Worm (Caenorhabditis elegans) whole organism, L2 larva: Measurements from ENCODE around the gene F17E9.4.

Experiments used
- C34F6.9 ChIP-seq: fragments of 150-350 bp; optimal IDR thresholded peaks from 2 replicates; lab custom pipeline; 2014; ENCODE audit warnings: missing biosample characterization, missing genetic modification characterization
- F13H6.1 ChIP-seq: sonication (generic microtip); optimal IDR thresholded peaks from 2 replicates; lab custom pipeline; 2016; ENCODE audit warnings: missing genetic modification characterization, missing compliant biosample characterization
- Y55F3AM.14 ChIP-seq: fragments of 200-800 bp; sonication (Bioruptor generic); optimal IDR thresholded peaks from 2 replicates; lab custom pipeline; 2018; ENCODE audit warnings: mild to moderate bottlenecking, missing genetic modification characterization, missing compliant biosample characterization
- ZK546.5 ChIP-seq: sonication (generic microtip); optimal IDR thresholded peaks from 2 replicates; lab custom pipeline; 2017; ENCODE audit warnings: missing biosample characterization, missing genetic modification characterization
- alr-1 ChIP-seq: fragments of 150-350 bp; optimal IDR thresholded peaks from 2 replicates; lab custom pipeline; 2014; ENCODE audit warnings: missing biosample characterization, missing genetic modification characterization
- aly-2 ChIP-seq: fragments of 150-350 bp; optimal IDR thresholded peaks from 2 replicates; lab custom pipeline; 2014; ENCODE audit warnings: missing biosample characterization, missing genetic modification characterization
- ceh-16 ChIP-seq: fragments of 150-350 bp; optimal IDR thresholded peaks from 2 replicates; lab custom pipeline; 2014; ENCODE audit warnings: missing biosample characterization, missing genetic modification characterization
- ceh-82 ChIP-seq: fragments of 150-350 bp; optimal IDR thresholded peaks from 2 replicates; lab custom pipeline; 2014; ENCODE audit warnings: missing biosample characterization, missing genetic modification characterization
- crh-2 ChIP-seq: sonication (generic microtip); optimal IDR thresholded peaks from 2 replicates; lab custom pipeline; 2017; ENCODE audit warnings: missing biosample characterization, missing genetic modification characterization
- dmd-4 ChIP-seq: sonication (generic microtip); optimal IDR thresholded peaks from 2 replicates; lab custom pipeline; 2017; ENCODE audit warnings: missing biosample characterization, missing genetic modification characterization
- elt-1 ChIP-seq: fragments of 150-350 bp; optimal IDR thresholded peaks from 2 replicates; lab custom pipeline; 2014; ENCODE audit warnings: missing biosample characterization, missing genetic modification characterization
- elt-3 ChIP-seq: sonication (generic microtip); optimal IDR thresholded peaks from 2 replicates; lab custom pipeline; 2017; ENCODE audit warnings: missing biosample characterization, missing genetic modification characterization
- fos-1 ChIP-seq: fragments of 150-350 bp; optimal IDR thresholded peaks from 2 replicates; lab custom pipeline; 2014; ENCODE audit warnings: missing biosample characterization, missing genetic modification characterization
- gmeb-1 ChIP-seq: fragments of 150-350 bp; optimal IDR thresholded peaks from 2 replicates; lab custom pipeline; 2014; ENCODE audit warnings: missing biosample characterization, missing genetic modification characterization
- lin-11 ChIP-seq: fragments of 150-350 bp; sonication (generic microtip); optimal IDR thresholded peaks from 2 replicates; lab custom pipeline; 2014; ENCODE audit warnings: missing biosample characterization, missing genetic modification characterization, inconsistent platforms, mixed read lengths
- lin-13 ChIP-seq: fragments of 150-350 bp; optimal IDR thresholded peaks from 2 replicates; lab custom pipeline; 2014; ENCODE audit warnings: missing biosample characterization, missing genetic modification reagents, missing genetic modification characterization
- lsy-2 ChIP-seq, 2 experiments: fragments of 150-350 bp in 1 of 2; sonication (generic microtip) in 1 of 2; optimal IDR thresholded peaks; 2 replicates each; lab custom pipeline; 2014 to 2017; ENCODE audit warnings: missing biosample characterization in 2 of 2, missing genetic modification characterization in 2 of 2
- mab-5 ChIP-seq: fragments of 150-350 bp; optimal IDR thresholded peaks from 2 replicates; lab custom pipeline; 2014; ENCODE audit warnings: missing biosample characterization, missing genetic modification characterization
- mbf-1 ChIP-seq: sonication (generic microtip); optimal IDR thresholded peaks from 2 replicates; lab custom pipeline; 2017; ENCODE audit warnings: missing biosample characterization, missing genetic modification characterization
- nhr-10 ChIP-seq: sonication (generic microtip); optimal IDR thresholded peaks from 2 replicates; lab custom pipeline; 2017; ENCODE audit warnings: missing biosample characterization, missing genetic modification characterization
- nhr-11 ChIP-seq: fragments of 150-350 bp; optimal IDR thresholded peaks from 2 replicates; lab custom pipeline; 2014; ENCODE audit warnings: missing biosample characterization, missing genetic modification characterization
- nhr-12 ChIP-seq: fragments of 150-350 bp; optimal IDR thresholded peaks from 2 replicates; lab custom pipeline; 2014; ENCODE audit warnings: missing biosample characterization, missing genetic modification characterization
- nhr-129 ChIP-seq: fragments of 150-350 bp; optimal IDR thresholded peaks from 2 replicates; lab custom pipeline; 2014; ENCODE audit warnings: missing biosample characterization, missing genetic modification characterization
- nhr-21 ChIP-seq: fragments of 150-350 bp; optimal IDR thresholded peaks from 2 replicates; lab custom pipeline; 2014; ENCODE audit warnings: missing biosample characterization, missing genetic modification characterization
- nhr-23 ChIP-seq: fragments of 150-350 bp; optimal IDR thresholded peaks from 2 replicates; lab custom pipeline; 2014; ENCODE audit warnings: missing biosample characterization, missing genetic modification reagents, missing genetic modification characterization
- nhr-237 ChIP-seq: fragments of 150-350 bp; optimal IDR thresholded peaks from 2 replicates; lab custom pipeline; 2014; ENCODE audit warnings: missing biosample characterization, missing genetic modification characterization
- nhr-25 ChIP-seq: fragments of 150-350 bp; sonication (generic microtip); optimal IDR thresholded peaks from 3 replicates; lab custom pipeline; 2014; ENCODE audit warnings: missing biosample characterization, missing genetic modification characterization
- sem-4 ChIP-seq: fragments of 150-350 bp; optimal IDR thresholded peaks from 2 replicates; lab custom pipeline; 2014; ENCODE audit warnings: missing biosample characterization, missing genetic modification reagents, missing genetic modification characterization
- sma-9 ChIP-seq, 2 experiments: fragments of 150-350 bp in 1 of 2; sonication (generic microtip) in 1 of 2; optimal IDR thresholded peaks; 2 replicates each; lab custom pipeline; 2014 to 2016; ENCODE audit warnings: missing genetic modification characterization in 2 of 2, mild to moderate bottlenecking in 1 of 2, missing biosample characterization in 1 of 2, missing compliant biosample characterization in 1 of 2, missing genetic modification reagents in 1 of 2, moderate library complexity in 1 of 2
- snpc-4 ChIP-seq: fragments of 150-350 bp; optimal IDR thresholded peaks from 2 replicates; lab custom pipeline; 2014; ENCODE audit warnings: missing biosample characterization, missing genetic modification characterization
- unc-39 ChIP-seq: fragments of 150-350 bp; optimal IDR thresholded peaks from 2 replicates; lab custom pipeline; 2014; ENCODE audit warnings: missing biosample characterization, missing genetic modification characterization
- unc-55 ChIP-seq: fragments of 150-350 bp; sonication (generic microtip); optimal IDR thresholded peaks from 3 replicates; lab custom pipeline; 2014; ENCODE audit warnings: missing biosample characterization, missing genetic modification reagents, missing genetic modification characterization
- unc-62 ChIP-seq: fragments of 150-350 bp; optimal IDR thresholded peaks from 2 replicates; lab custom pipeline; 2014; ENCODE audit warnings: missing biosample characterization, missing genetic modification reagents, missing genetic modification characterization
- zag-1 ChIP-seq: fragments of 150-350 bp; optimal IDR thresholded peaks from 2 replicates; lab custom pipeline; 2014; ENCODE audit warnings: missing biosample characterization, missing genetic modification characterization
- ztf-11 ChIP-seq: sonication (generic microtip); optimal IDR thresholded peaks from 2 replicates; lab custom pipeline; 2017; ENCODE audit warnings: missing biosample characterization, missing genetic modification characterization
- ztf-4 ChIP-seq: fragments of 150-350 bp; optimal IDR thresholded peaks from 2 replicates; lab custom pipeline; 2014; ENCODE audit warnings: missing biosample characterization, missing genetic modification characterization

Gene F17E9.4

DNA sequence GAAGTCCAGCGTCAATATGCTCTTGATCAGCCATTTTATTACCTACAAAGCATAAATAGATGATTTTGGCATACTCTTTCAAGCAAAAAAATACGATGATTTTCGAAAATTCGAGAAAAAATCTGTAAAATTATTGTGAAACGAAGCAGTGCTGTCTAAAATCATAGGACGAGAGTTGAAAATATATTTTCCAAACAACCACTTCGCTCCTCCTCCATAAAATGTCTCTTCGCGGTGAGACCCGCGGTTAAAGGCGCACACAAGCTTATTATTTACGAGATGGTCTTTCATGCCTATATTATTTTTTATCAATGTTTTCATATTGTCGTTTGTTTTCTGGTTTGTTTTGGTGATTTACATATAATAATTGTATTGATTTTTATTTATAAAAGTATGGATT is 31.1 kb downstream of the F17E9.4 start, which contains the start of gene nap-1 (continued):
- no peak for TF ChIP-seq elt-3 (tag; lab: Kevin White, UChicago)
- peak; percentile 2 for TF ChIP-seq lin-11 (tag; lab: Kevin White, UChicago)
- no peak for TF ChIP-seq aly-2 (tag; lab: Kevin White, UChicago)
- TF ChIP-seq C34F6.9 (tag; lab: Kevin White, UChicago): peak; percentile 88
- peak; percentile 63 to 90 for TF ChIP-seq lsy-2 (tag; optimal IDR thresholded peaks at IDR 0.05; lab: Kevin White, UChicago)
- TF ChIP-seq zag-1 (tag; lab: Kevin White, UChicago): no peak
- TF ChIP-seq elt-1 (tag; lab: Kevin White, UChicago): no peak
- TF ChIP-seq nhr-11 (tag; lab: Kevin White, UChicago): no peak
- TF ChIP-seq ztf-11: no peak
- no peak for TF ChIP-seq unc-39 (tag; lab: Kevin White, UChicago)
- peak; percentile 19 for TF ChIP-seq ceh-82 (tag; lab: Kevin White, UChicago)
- no peak for TF ChIP-seq nhr-12 (tag; lab: Kevin White, UChicago)
- TF ChIP-seq sem-4 (tag; lab: Kevin White, UChicago): peak; percentile 0
- peak; percentile 61 for TF ChIP-seq fos-1
- TF ChIP-seq ceh-16 (tag; lab: Kevin White, UChicago): no peak
- no peak for TF ChIP-seq dmd-4 (tag; lab: Kevin White, UChicago)
- peak; percentile 76 for TF ChIP-seq gmeb-1 (tag; lab: Kevin White, UChicago)

ce11 chrIV:8379683-8380082 is 31.5 kb downstream of the F17E9.4 start, which contains the start of gene praf-3:
TSS of gene praf-3 (plus strand) at chrIV:8379983.
- TF ChIP-seq ztf-4: no peak
- no peak for TF ChIP-seq C34F6.9 (tag; lab: Kevin White, UChicago)
- no peak for TF ChIP-seq nhr-129
- TF ChIP-seq elt-1 (tag; lab: Kevin White, UChicago): no peak
- TF ChIP-seq lin-11 (tag; lab: Kevin White, UChicago): no peak
- no peak for TF ChIP-seq lsy-2 (tag; optimal IDR thresholded peaks at IDR 0.05; lab: Kevin White, UChicago)
- TF ChIP-seq, all 48 proteins: peak for 0

DNA sequence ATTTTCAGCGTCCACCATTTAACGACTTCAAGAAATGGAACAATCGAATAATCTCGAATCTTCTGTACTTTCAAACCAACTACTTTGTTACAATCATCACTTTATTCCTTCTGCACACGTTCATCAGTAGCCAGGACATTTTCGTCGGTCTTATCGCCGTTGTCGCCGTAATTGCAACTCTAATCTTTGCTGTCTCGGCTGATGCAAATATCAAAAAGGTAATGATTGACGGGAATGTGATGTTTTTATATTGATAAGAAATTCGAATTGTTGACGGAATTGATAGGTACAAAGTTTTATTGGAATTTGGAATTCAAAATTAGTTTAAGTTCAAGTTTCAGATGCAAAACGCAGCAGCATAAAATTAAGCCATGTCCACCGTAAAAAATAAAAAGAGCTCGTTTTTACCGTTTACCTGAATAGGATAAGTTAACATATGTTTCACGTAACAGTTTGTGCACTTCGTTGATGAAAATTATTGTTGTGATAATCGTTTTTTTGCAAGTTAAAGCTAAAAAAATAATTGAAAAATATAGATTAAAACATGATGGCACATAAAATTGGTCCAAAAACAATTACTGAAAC is 32.2 kb downstream of the F17E9.4 start:
- TF ChIP-seq Y55F3AM.14 (GFP tag; lab: Kevin White, UChicago): no peak
- peak; percentile 40 for TF ChIP-seq sma-9 (GFP tag; optimal IDR thresholded peaks at IDR 0.05; lab: Kevin White, UChicago)
- no peak for TF ChIP-seq sma-9 (tag; optimal IDR thresholded peaks at IDR 0.05; lab: Kevin White, UChicago)
- no peak for TF ChIP-seq mab-5 (tag; lab: Kevin White, UChicago)
- peak; percentile 44 for TF ChIP-seq crh-2
- TF ChIP-seq snpc-4 (tag; lab: Kevin White, UChicago): no peak
- peak; percentile 78 for TF ChIP-seq fos-1
- TF ChIP-seq lin-11 (tag; lab: Kevin White, UChicago): no peak
- TF ChIP-seq, all 48 proteins: peak for 3

- TF ChIP-seq snpc-4 (tag; lab: Kevin White, UChicago): no peak
- TF ChIP-seq elt-3 (tag; lab: Kevin White, UChicago): no peak
- no peak for TF ChIP-seq sma-9 (GFP tag; optimal IDR thresholded peaks at IDR 0.05; lab: Kevin White, UChicago)
- no peak for TF ChIP-seq sma-9 (tag; optimal IDR thresholded peaks at IDR 0.05; lab: Kevin White, UChicago)
- TF ChIP-seq nhr-25: no peak
- TF ChIP-seq lsy-2 (tag; optimal IDR thresholded peaks at IDR 0.05; lab: Kevin White, UChicago): no peak
- no peak for TF ChIP-seq mab-5 (tag; lab: Kevin White, UChicago)
- TF ChIP-seq Y55F3AM.14 (GFP tag; lab: Kevin White, UChicago): no peak
- no peak for TF ChIP-seq C34F6.9 (tag; lab: Kevin White, UChicago)
Measured at ce11 chrIV:8382695-8383094, 34.5 kb downstream of the F17E9.4 start, which contains the start of gene D2096.9. TSS of gene D2096.9 (minus strand) at chrIV:8382795.

ce11 chrIV:8384737-8385136 is 36.6 kb downstream of the F17E9.4 start:
- TF ChIP-seq unc-62 (GFP tag; lab: Kevin White, UChicago) (no peak), ZK546.5 (tag; lab: Kevin White, UChicago) (no peak), ceh-82 (tag; lab: Kevin White, UChicago) (no peak), mbf-1 (tag; lab: Kevin White, UChicago) (no peak), Y55F3AM.14 (GFP tag; lab: Kevin White, UChicago) (no peak), nhr-129 (no peak), lin-11 (tag; lab: Kevin White, UChicago) (no peak), aly-2 (tag; lab: Kevin White, UChicago) (no peak), lin-13 (GFP tag; lab: Kevin White, UChicago) (no peak)
- TF ChIP-seq, all 48 proteins: peak for 0

ce11 chrIV:8385662-8386061 is 37.5 kb downstream of the F17E9.4 start:
- TF ChIP-seq zag-1 (tag; lab: Kevin White, UChicago) (no peak), unc-39 (tag; lab: Kevin White, UChicago) (no peak), lin-13 (GFP tag; lab: Kevin White, UChicago) (no peak), nhr-11 (tag; lab: Kevin White, UChicago) (no peak), unc-55 (no peak), crh-2 (no peak), fos-1 (no peak), nhr-23 (tag; lab: Kevin White, UChicago) (no peak), alr-1 (tag; lab: Kevin White, UChicago) (no peak), nhr-12 (tag; lab: Kevin White, UChicago) (no peak), mab-5 (tag; lab: Kevin White, UChicago) (no peak), nhr-25 (no peak), F13H6.1 (tag; lab: Kevin White, UChicago) (no peak), snpc-4 (tag; lab: Kevin White, UChicago) (no peak), dmd-4 (tag; lab: Kevin White, UChicago) (no peak), nhr-10 (tag; lab: Kevin White, UChicago) (no peak), nhr-21 (tag; lab: Kevin White, UChicago) (no peak), nhr-129 (no peak), nhr-237 (tag; lab: Kevin White, UChicago) (no peak)
